Worm (Caenorhabditis elegans): Measurements from ENCODE around the gene daf-18.

daf-18 gene

DNA sequence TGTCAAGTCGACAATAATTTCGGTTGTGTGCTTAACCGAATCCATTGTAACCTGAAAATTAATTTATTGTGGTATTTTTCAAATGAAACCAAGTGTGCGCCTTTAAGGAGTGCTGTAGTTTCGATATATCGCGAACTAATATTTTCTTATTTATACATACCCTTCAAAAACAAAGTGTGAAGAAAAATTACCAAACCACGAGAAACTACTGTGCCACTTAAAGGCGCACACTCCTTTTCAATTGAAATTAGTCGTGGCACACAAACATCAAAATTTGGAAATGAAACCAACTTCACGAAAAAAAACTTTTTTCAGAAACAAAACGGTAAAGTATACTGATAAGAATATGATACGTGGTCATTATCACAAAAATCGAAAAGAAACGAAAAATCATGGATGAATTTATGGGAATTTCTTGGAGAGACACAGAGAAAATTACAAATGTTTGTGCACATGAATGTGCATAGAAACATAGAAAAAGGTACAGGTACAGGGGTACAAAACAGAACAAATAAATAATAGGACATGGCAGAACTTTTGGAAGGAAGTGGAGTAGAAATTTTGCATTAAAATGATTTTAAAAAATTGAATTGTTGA, 41.7 kb downstream of the daf-18 start, which contains the start of gene spl-1:
Gene spl-1, minus strand, starts transcription at position 51 of the 597 bp plus-strand sequence.
- TF ChIP-seq crh-2 (tag; optimal IDR thresholded peaks at IDR 0.05) (peak; percentile 73), nhr-23 (tag; optimal IDR thresholded peaks at IDR 0.05) (no peak), fos-1 (tag; optimal IDR thresholded peaks at IDR 0.05) (peak; percentile 75), lin-39 (tag; optimal IDR thresholded peaks at IDR 0.05) (no peak), elt-3 (tag; optimal IDR thresholded peaks at IDR 0.05) (no peak), gmeb-1 (tag; optimal IDR thresholded peaks at IDR 0.05) (peak; percentile 4)

DNA sequence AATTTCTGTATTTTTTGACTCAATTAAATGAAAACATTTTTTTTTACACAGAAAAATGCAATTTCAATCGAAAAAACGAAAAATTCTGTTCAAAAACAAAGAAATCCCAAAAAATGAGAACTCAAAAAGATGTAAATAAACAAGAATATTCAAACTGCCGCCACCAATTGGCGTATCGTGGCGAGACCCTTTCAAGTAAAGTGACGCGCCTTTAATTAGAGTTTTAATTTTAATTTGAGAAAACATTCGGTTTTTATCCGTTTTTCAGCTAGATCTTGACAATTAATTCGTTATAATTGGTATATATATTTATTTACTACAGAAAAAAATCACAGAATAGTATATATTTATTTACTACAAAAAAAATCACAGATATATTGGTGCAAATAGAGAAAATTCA, 45.4 kb downstream of the daf-18 start:
- TF ChIP-seq skn-1 (tag; optimal IDR thresholded peaks at IDR 0.05): no peak
- TF ChIP-seq lin-39 (tag; optimal IDR thresholded peaks at IDR 0.05): no peak
- no peak for TF ChIP-seq blmp-1 (tag; optimal IDR thresholded peaks at IDR 0.05; ENCODE audit: insufficient read depth)
- no peak for TF ChIP-seq unc-39 (tag; optimal IDR thresholded peaks at IDR 0.05)
- TF ChIP-seq sma-9 (GFP tag; optimal IDR thresholded peaks at IDR 0.05): no peak
- no peak for TF ChIP-seq sma-9 (tag; optimal IDR thresholded peaks at IDR 0.05)
- no peak for TF ChIP-seq nhr-23 (tag; optimal IDR thresholded peaks at IDR 0.05)
- TF ChIP-seq lin-11 (tag; optimal IDR thresholded peaks at IDR 0.05): no peak
- TF ChIP-seq crh-2 (tag; optimal IDR thresholded peaks at IDR 0.05): no peak
- no peak for TF ChIP-seq ceh-82 (tag; optimal IDR thresholded peaks at IDR 0.05)
- no peak for TF ChIP-seq elt-3 (tag; optimal IDR thresholded peaks at IDR 0.05)
- TF ChIP-seq elt-1 (tag; optimal IDR thresholded peaks at IDR 0.05): no peak

DNA sequence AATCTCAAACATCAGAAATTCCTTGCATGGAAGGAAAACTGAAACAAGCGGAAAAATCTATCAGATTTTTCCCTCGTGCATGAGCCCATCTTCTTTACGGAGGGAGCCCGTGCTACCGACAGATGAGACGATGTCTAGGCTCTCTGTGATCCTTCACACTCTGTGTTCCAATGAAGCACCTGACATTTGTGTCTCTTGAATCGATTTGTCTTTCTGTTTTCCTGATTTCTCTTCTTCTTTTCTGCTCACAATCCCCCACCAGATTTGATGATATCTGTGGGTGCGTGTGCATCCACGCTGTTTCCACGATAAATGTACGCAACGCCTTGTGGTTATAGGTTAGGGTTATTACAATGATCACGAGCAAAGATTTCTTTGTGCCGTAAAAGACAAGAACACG, 46.1 kb downstream of the daf-18 start:
- TF ChIP-seq ceh-16 (tag; optimal IDR thresholded peaks at IDR 0.05): no peak
- peak; percentile 50 for TF ChIP-seq nhr-129 (tag; optimal IDR thresholded peaks at IDR 0.05)

DNA sequence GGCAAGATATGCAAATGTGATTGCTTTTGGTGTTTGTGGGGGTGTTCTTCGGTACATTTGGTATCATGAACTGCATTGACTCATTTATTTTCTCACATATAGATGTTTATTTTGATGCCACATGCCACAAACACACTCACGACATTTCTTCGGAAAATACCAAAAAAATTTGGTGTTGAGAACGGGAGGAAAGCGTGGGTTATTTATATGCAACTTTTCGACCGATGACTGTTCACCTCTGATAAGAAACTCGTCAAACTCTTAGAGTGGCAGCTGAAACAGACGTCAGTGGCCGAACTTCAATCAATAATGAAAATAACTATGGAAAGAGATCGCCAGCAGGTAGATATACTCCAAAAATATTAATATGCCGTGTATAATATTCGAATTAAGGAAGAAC, 46.6 kb downstream of the daf-18 start:
- no peak for TF ChIP-seq snpc-4 (tag; optimal IDR thresholded peaks at IDR 0.05)
- TF ChIP-seq fos-1 (tag; optimal IDR thresholded peaks at IDR 0.05): peak; percentile 88

DNA sequence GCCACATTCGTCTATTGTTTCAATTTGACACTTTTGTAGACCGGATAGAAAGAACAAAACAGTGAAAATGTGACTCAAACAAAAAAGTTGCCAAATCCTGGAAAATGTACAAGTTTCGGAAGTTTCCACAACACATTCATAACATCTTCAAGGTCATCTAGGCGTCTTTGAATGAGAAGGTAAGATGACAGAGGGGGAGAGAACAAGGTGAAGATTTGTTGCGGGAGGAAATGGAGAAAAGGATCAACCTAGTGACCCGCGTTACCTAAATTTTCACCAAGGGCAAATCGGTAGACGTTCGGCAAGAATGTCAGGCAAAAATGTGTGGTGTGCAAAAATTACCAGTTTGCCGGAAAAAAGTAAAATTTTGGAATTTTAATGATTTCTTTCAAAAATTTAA, 47.2 kb downstream of the daf-18 start:
- TF ChIP-seq sma-9 (GFP tag; optimal IDR thresholded peaks at IDR 0.05) (no peak), sma-9 (tag; optimal IDR thresholded peaks at IDR 0.05) (no peak), nhr-25 (tag; optimal IDR thresholded peaks at IDR 0.05) (no peak), gmeb-1 (tag; optimal IDR thresholded peaks at IDR 0.05) (no peak), nhr-237 (tag; optimal IDR thresholded peaks at IDR 0.05) (no peak), skn-1 (tag; optimal IDR thresholded peaks at IDR 0.05) (no peak)

DNA sequence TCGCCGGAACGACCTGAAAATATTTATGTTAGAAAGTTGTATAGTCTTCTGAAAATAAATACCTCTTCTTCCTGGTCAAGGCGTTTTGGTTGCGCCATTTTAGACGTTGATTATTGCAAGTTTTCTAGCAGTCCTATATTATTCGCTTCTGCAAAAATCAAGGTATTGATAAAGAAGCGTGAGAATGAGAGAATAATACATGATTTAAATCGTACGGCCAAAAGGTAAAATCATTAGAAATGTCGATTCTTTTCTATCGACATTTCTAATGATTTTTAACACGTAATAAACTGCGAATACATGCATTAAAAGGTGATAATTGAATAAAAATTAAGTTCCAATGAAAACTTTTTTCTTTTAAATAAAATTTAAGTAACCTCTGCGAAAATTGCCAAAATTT, 49.1 kb downstream of the daf-18 start, which contains the start of gene fln-1:
Gene fln-1, minus strand, starts transcription at position 101 of the 400 bp plus-strand sequence.
- TF ChIP-seq lin-11 (tag; optimal IDR thresholded peaks at IDR 0.05): no peak
- TF ChIP-seq nhr-11 (tag; optimal IDR thresholded peaks at IDR 0.05): no peak
- TF ChIP-seq gmeb-1 (tag; optimal IDR thresholded peaks at IDR 0.05): no peak
- no peak for TF ChIP-seq F13H6.1 (tag; optimal IDR thresholded peaks at IDR 0.05)
- TF ChIP-seq ztf-4 (tag; optimal IDR thresholded peaks at IDR 0.05): no peak
- TF ChIP-seq nhr-12 (tag; optimal IDR thresholded peaks at IDR 0.05): no peak
- no peak for TF ChIP-seq ceh-16 (tag; optimal IDR thresholded peaks at IDR 0.05)
- no peak for TF ChIP-seq ZK546.5 (tag; optimal IDR thresholded peaks at IDR 0.05)
- no peak for TF ChIP-seq ceh-82 (tag; optimal IDR thresholded peaks at IDR 0.05)
- TF ChIP-seq mab-5 (tag; optimal IDR thresholded peaks at IDR 0.05): no peak
- TF ChIP-seq elt-1 (tag; optimal IDR thresholded peaks at IDR 0.05): no peak
- no peak for TF ChIP-seq sma-3 (GFP tag; optimal IDR thresholded peaks at IDR 0.05)

DNA sequence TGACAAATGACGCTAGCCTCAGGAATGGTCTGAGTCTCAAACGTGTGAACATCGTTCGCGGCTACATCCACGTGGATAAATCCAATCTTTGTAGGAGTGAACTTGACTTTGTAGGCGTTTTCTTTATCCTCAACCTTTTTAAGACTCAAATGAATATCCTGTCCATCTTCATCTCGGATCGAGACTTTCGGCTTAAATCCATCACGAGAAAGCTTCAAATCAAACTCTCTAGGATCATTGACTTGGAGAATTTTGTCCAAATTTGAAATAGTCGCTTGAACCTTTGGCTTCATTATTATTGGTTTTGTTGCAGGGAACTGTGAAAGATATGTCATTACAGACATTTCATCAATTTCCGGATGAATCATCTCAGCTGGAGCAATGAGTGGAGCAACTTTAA, 51.0 kb downstream of the daf-18 start:
- TF ChIP-seq alr-1 (tag; optimal IDR thresholded peaks at IDR 0.05) (no peak), skn-1 (tag; optimal IDR thresholded peaks at IDR 0.05) (no peak), ztf-4 (tag; optimal IDR thresholded peaks at IDR 0.05) (no peak), ztf-11 (tag; optimal IDR thresholded peaks at IDR 0.05) (no peak), zag-1 (tag; optimal IDR thresholded peaks at IDR 0.05) (no peak), unc-62 (GFP tag; optimal IDR thresholded peaks at IDR 0.05) (no peak), lin-11 (tag; optimal IDR thresholded peaks at IDR 0.05) (no peak), sma-9 (GFP tag; optimal IDR thresholded peaks at IDR 0.05) (no peak), sma-9 (tag; optimal IDR thresholded peaks at IDR 0.05) (no peak), nhr-129 (tag; optimal IDR thresholded peaks at IDR 0.05) (no peak), blmp-1 (tag; optimal IDR thresholded peaks at IDR 0.05; ENCODE audit: insufficient read depth) (no peak), unc-39 (tag; optimal IDR thresholded peaks at IDR 0.05) (no peak), nhr-23 (tag; optimal IDR thresholded peaks at IDR 0.05) (no peak), egl-27 (tag; optimal IDR thresholded peaks at IDR 0.05) (no peak), F13H6.1 (tag; optimal IDR thresholded peaks at IDR 0.05) (no peak)

All from whole organism, L2 larva.